Worm (Caenorhabditis elegans) whole organism, early embryonic: ENCODE data around the gene Y45F10D.7.

Experiments
- B0310.2 ChIP-seq: sonication (generic microtip); optimal IDR thresholded peaks from 2 replicates; lab custom pipeline; 2016; ENCODE audit warnings: mild to moderate bottlenecking, missing genetic modification characterization, missing compliant biosample characterization
- aly-1 ChIP-seq: sonication (generic microtip); optimal IDR thresholded peaks from 2 replicates; lab custom pipeline; 2016; ENCODE audit warnings: missing genetic modification characterization, missing compliant biosample characterization
- ama-1 ChIP-seq: fragments of 150-350 bp; optimal IDR thresholded peaks from 2 replicates; lab custom pipeline; 2014
- ceh-13 ChIP-seq: fragments of 200-800 bp; sonication (Bioruptor generic); optimal IDR thresholded peaks from 2 replicates; lab custom pipeline; 2018; ENCODE audit warnings: mild to moderate bottlenecking, missing genetic modification characterization, missing compliant biosample characterization
- ets-7 ChIP-seq: sonication (generic microtip); optimal IDR thresholded peaks from 2 replicates; lab custom pipeline; 2016; ENCODE audit warnings: missing genotype, missing genetic modification characterization, missing compliant biosample characterization
- hmbx-1 ChIP-seq: sonication (generic microtip); optimal IDR thresholded peaks from 2 replicates; lab custom pipeline; 2016; ENCODE audit warnings: mild to moderate bottlenecking, missing genetic modification characterization, missing compliant biosample characterization
- hmg-4 ChIP-seq: fragments of 200-800 bp; sonication (Bioruptor generic); optimal IDR thresholded peaks from 2 replicates; lab custom pipeline; 2018; ENCODE audit warnings: mild to moderate bottlenecking, missing genetic modification characterization, missing compliant biosample characterization
- pes-1 ChIP-seq: fragments of 200-800 bp; sonication (Bioruptor generic); IDR thresholded peaks from 2 replicates; pipeline ENCODE4 v1.3.6; 2022; ENCODE audit warnings: missing genetic modification reagents, missing genetic modification characterization, missing compliant biosample characterization
- scrt-1 ChIP-seq: fragments of 200-800 bp; sonication (Bioruptor generic); IDR thresholded peaks from 2 replicates; pipeline ENCODE4 v1.3.6; 2022; ENCODE audit warnings: missing genetic modification characterization, missing compliant biosample characterization
- tbx-11 ChIP-seq: fragments of 200-800 bp; sonication (Bioruptor generic); IDR thresholded peaks from 2 replicates; pipeline ENCODE4 v1.3.6; 2022; ENCODE audit warnings: missing genetic modification characterization, missing compliant biosample characterization
- tra-4 ChIP-seq: sonication (generic microtip); optimal IDR thresholded peaks from 2 replicates; lab custom pipeline; 2017; ENCODE audit warnings: missing genetic modification characterization, missing compliant biosample characterization

- no peak for TF ChIP-seq ama-1
- TF ChIP-seq pes-1 (GFP tag; lab: Robert Waterston, UW): no peak
- TF ChIP-seq aly-1 (tag; lab: Kevin White, UChicago): no peak
- TF ChIP-seq hmbx-1 (tag; lab: Kevin White, UChicago): no peak
- no peak for TF ChIP-seq B0310.2
- no peak for TF ChIP-seq tra-4 (tag; lab: Kevin White, UChicago)
- TF ChIP-seq ets-7 (tag; lab: Kevin White, UChicago): no peak
- no peak for TF ChIP-seq tbx-11 (GFP tag; lab: Robert Waterston, UW)
- TF ChIP-seq ceh-13: no peak
- TF ChIP-seq hmg-4: no peak
- no peak for TF ChIP-seq scrt-1 (GFP tag; lab: Robert Waterston, UW)
Observed at ce11 chrIV:13755619-13756018, 33.1 kb upstream of the Y45F10D.7 start.
